Fruit fly (Drosophila melanogaster): ENCODE measurements around the gene CG17475.

dm6 chr3R:17085029-17085807 lies 45.0 kb downstream of the CG17475 start, which contains the start of gene GckIII:
- no peak for TF ChIP-seq CG14655 (GFP tag; optimal IDR thresholded peaks at IDR 0.05)
- TF ChIP-seq CG4496 (GFP tag; IDR thresholded peaks at IDR 0.05): no peak
- no peak for TF ChIP-seq CG34367 (tag; optimal IDR thresholded peaks at IDR 0.05)
- no peak for TF ChIP-seq Snoo (tag; optimal IDR thresholded peaks at IDR 0.05)
- TF ChIP-seq CG12605 (GFP tag; IDR thresholded peaks at IDR 0.05): no peak
- TF ChIP-seq CG10348 (GFP tag; IDR thresholded peaks at IDR 0.05): no peak
- no peak for TF ChIP-seq CG32121 (GFP tag; IDR thresholded peaks at IDR 0.05)
- TF ChIP-seq EcR (GFP tag; optimal IDR thresholded peaks at IDR 0.05): no peak
- TF ChIP-seq Pif1A (GFP tag; optimal IDR thresholded peaks at IDR 0.05): no peak
- TF ChIP-seq CG17806 (tag; optimal IDR thresholded peaks at IDR 0.05): no peak
